Worm (Caenorhabditis elegans): Measurements from ENCODE around the gene K03B8.11.

DNA sequence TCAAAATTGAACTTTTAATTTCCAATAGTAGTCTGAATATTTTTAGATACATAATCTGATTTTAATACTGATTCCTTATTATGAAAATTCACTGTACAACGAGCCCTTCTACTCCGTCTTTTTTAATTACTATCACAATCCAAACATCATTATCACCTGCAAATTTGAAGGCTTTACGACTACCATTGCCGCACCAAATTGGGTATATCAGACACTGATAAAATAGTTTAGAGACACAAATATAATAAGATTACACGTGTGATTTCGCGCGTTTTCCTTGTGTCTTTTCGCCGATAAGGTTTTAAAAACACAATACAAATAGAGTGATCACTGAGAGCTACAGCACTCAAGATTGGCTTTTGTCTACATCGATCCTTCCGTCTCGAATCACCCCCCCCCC, 12.8 kb upstream of the K03B8.11 start:
- no peak for TF ChIP-seq ceh-28 (tag; optimal IDR thresholded peaks at IDR 0.05)
- peak; percentile 76 for TF ChIP-seq pqm-1 (tag; optimal IDR thresholded peaks at IDR 0.05)
- TF ChIP-seq R02D3.7 (tag; optimal IDR thresholded peaks at IDR 0.05), result no peak
- TF ChIP-seq zag-1 (tag; optimal IDR thresholded peaks at IDR 0.05), result no peak
